Worm (Caenorhabditis elegans): ENCODE measurements around the gene F09F9.2.
A peak's percentile ranks its signal among the peaks of the same experiment; 100 is the strongest.

Gene F09F9.2

ce11 chrX:4136547-4137311 is 25.5 kb upstream of the F09F9.2 start:
- TF ChIP-seq tlf-1 (GFP tag; optimal IDR thresholded peaks at IDR 0.05) (no peak), nfyb-1 (GFP tag; IDR thresholded peaks at IDR 0.05) (peak; percentile 32; the same call in 1 of the 2 replicates)

- no peak for TF ChIP-seq snpc-4 (GFP tag; optimal IDR thresholded peaks at IDR 0.05)
- no peak for TF ChIP-seq snpc-4 (tag; optimal IDR thresholded peaks at IDR 0.05)
- TF ChIP-seq ztf-3 (GFP tag; optimal IDR thresholded peaks at IDR 0.05), result no peak
- no peak for TF ChIP-seq rec-8 (tag; optimal IDR thresholded peaks at IDR 0.05)
- TF ChIP-seq lin-40 (tag; optimal IDR thresholded peaks at IDR 0.05), result no peak
- no peak for TF ChIP-seq B0336.3 (GFP tag; IDR thresholded peaks at IDR 0.05)
- TF ChIP-seq ceh-100 (GFP tag; IDR thresholded peaks at IDR 0.05), result no peak
- TF ChIP-seq cebp-1 (GFP tag; IDR thresholded peaks at IDR 0.05), result no peak
- TF ChIP-seq cebp-1 (tag; optimal IDR thresholded peaks at IDR 0.05), result no peak
- no peak for TF ChIP-seq ZK185.1 (tag; optimal IDR thresholded peaks at IDR 0.05; ENCODE audit: poor library complexity, severe bottlenecking)
- no peak for TF ChIP-seq zim-3 (tag; optimal IDR thresholded peaks at IDR 0.05)
- TF ChIP-seq Y95B8A.8 (GFP tag; IDR thresholded peaks at IDR 0.05), result no peak
- TF ChIP-seq somi-1 (GFP tag; optimal IDR thresholded peaks at IDR 0.05), result no peak
- no peak for TF ChIP-seq F57A8.1 (GFP tag; optimal IDR thresholded peaks at IDR 0.05)
- no peak for TF ChIP-seq akir-1 (GFP tag; optimal IDR thresholded peaks at IDR 0.05)
- TF ChIP-seq ekl-4 (GFP tag; IDR thresholded peaks at IDR 0.05), result no peak
Measured at ce11 chrX:4134855-4135254, 23.6 kb upstream of the F09F9.2 start, which contains the start of gene ZK470.2. ZK470.2 (plus strand) TSS chrX:4135155.

ce11 chrX:4133378-4133777 is 22.1 kb upstream of the F09F9.2 start:
- TF ChIP-seq ztf-25 (GFP tag; IDR thresholded peaks at IDR 0.05) (no peak), nfya-2 (GFP tag; IDR thresholded peaks at IDR 0.05) (no peak), Y56A3A.18 (GFP tag; IDR thresholded peaks at IDR 0.05) (no peak), nhr-80 (tag; optimal IDR thresholded peaks at IDR 0.05) (peak; percentile 10)

ce11 chrX:4132243-4132642 is 21.0 kb upstream of the F09F9.2 start:
- TF ChIP-seq lin-40 (tag; optimal IDR thresholded peaks at IDR 0.05) (peak; percentile 65), C06A6.2 (GFP tag; conservative IDR thresholded peaks at IDR 0.05) (0 out of 2 replicates have a peak, but pooled peaks have one; percentile 35), nhr-80 (tag; optimal IDR thresholded peaks at IDR 0.05) (peak; percentile 2), chd-7 (tag; optimal IDR thresholded peaks at IDR 0.05) (peak; percentile 36), rcor-1 (GFP tag; IDR thresholded peaks at IDR 0.05) (no peak), aptf-2 (GFP tag; conservative IDR thresholded peaks at IDR 0.05) (no peak), F22D6.2 (tag; optimal IDR thresholded peaks at IDR 0.05) (peak; percentile 45), somi-1 (GFP tag; optimal IDR thresholded peaks at IDR 0.05) (peak; percentile 73), bed-2 (GFP tag; IDR thresholded peaks at IDR 0.05) (no peak), ztf-26 (tag; optimal IDR thresholded peaks at IDR 0.05) (peak; percentile 71), die-1 (tag; optimal IDR thresholded peaks at IDR 0.05) (peak; percentile 50)

ce11 chrX:4131354-4131753 is 20.1 kb upstream of the F09F9.2 start:
- no peak for TF ChIP-seq ceh-79 (tag; optimal IDR thresholded peaks at IDR 0.05)
- no peak for TF ChIP-seq let-607 (tag; optimal IDR thresholded peaks at IDR 0.05)
- no peak for TF ChIP-seq cebp-1 (GFP tag; IDR thresholded peaks at IDR 0.05)
- no peak for TF ChIP-seq cebp-1 (tag; optimal IDR thresholded peaks at IDR 0.05)
- TF ChIP-seq nhr-90 (tag; optimal IDR thresholded peaks at IDR 0.05), result no peak
- TF ChIP-seq ceh-27 (GFP tag; optimal IDR thresholded peaks at IDR 0.05), result no peak
- TF ChIP-seq sea-2 (GFP tag; IDR thresholded peaks at IDR 0.05), result no peak
- no peak for TF ChIP-seq Y56A3A.18 (GFP tag; IDR thresholded peaks at IDR 0.05)
- no peak for TF ChIP-seq attf-5 (GFP tag; optimal IDR thresholded peaks at IDR 0.05)
